Worm (Caenorhabditis elegans) whole organism, L4 larva: ENCODE results near the gene F08G12.11.
A peak's percentile ranks its signal among the peaks of the same experiment; 100 is the strongest.

Experiments
- dmd-6 ChIP-seq: fragments of 200-800 bp; sonication (Bioruptor generic); IDR thresholded peaks from 2 replicates; pipeline ENCODE4 v1.3.6; 2022; ENCODE audit warnings: missing genetic modification reagents, missing genetic modification characterization, missing compliant biosample characterization
- lir-3 ChIP-seq: sonication (generic microtip); optimal IDR thresholded peaks from 2 replicates; lab custom pipeline; 2016; ENCODE audit warnings: mild to moderate bottlenecking, missing genetic modification characterization, missing compliant biosample characterization
- madf-5 ChIP-seq, 2 experiments: fragments of 200-800 bp; sonication (Bioruptor generic); IDR thresholded peaks; 2 replicates each; pipeline ENCODE4 v1.3.6; 2022; ENCODE audit warnings: missing compliant biosample characterization in 2 of 2, missing genetic modification characterization in 2 of 2
- nhr-25 ChIP-seq: sonication (generic microtip); optimal IDR thresholded peaks from 2 replicates; lab custom pipeline; 2017; ENCODE audit warnings: missing genetic modification characterization, mild to moderate bottlenecking, missing compliant biosample characterization, antibody characterized with exemption, moderate library complexity, borderline replicate concordance; ENCODE audit not compliant: insufficient read depth
- nhr-42 ChIP-seq: fragments of 200-800 bp; sonication (Bioruptor generic); IDR thresholded peaks from 2 replicates; pipeline ENCODE4 v1.3.6; 2022; ENCODE audit warnings: missing genetic modification characterization, missing compliant biosample characterization
- nhr-6 ChIP-seq: fragments of 150-350 bp; optimal IDR thresholded peaks from 2 replicates; lab custom pipeline; 2014; ENCODE audit warnings: missing biosample characterization, missing genetic modification characterization
- nhr-77 ChIP-seq: fragments of 150-350 bp; optimal IDR thresholded peaks from 2 replicates; lab custom pipeline; 2014; ENCODE audit warnings: missing biosample characterization, missing genetic modification characterization
- skn-1 ChIP-seq: fragments of 150-350 bp; optimal IDR thresholded peaks from 2 replicates; lab custom pipeline; 2014; ENCODE audit warnings: missing biosample characterization, missing genetic modification characterization

DNA sequence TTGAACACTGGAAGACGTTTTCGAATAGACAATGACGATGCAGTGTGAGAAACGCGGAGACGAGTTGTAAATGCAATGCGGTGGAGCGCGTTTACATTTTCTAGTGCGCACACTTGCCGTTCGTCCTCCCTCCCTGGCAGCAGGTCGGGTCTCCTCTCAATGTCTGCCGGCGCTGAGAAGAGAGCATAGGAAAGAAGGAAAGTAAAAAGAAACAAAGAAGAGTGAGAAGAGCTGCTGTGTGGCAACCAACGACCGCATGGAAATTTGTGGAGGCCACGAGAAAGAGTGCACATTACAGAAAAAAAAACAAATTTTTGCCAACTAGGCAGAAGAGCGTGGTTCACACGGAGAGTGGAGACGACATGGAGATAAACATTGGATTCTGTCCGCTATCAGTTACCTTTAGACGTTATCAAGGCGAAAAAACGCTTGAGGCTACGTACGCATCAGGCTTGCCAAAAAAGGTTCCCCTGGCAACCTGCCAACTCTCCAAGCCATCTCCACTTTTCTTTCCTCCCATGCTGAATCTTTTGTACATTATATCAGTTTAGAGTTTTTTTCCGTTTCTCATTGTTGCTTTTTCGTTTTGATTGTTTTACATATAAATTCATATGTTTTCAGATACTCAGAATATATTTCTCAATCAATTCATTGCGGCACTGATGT lies 15.6 kb downstream of the F08G12.11 start, which contains the start of the genes snrp-40.1 and F08G12.3:
- TF ChIP-seq nhr-25 (tag; lab: Kevin White, UChicago) (peak; percentile 71), nhr-77 (peak; percentile 78), nhr-42 (GFP tag; lab: Robert Waterston, UW) (no peak), madf-5 (GFP tag; IDR thresholded peaks at IDR 0.05; lab: Robert Waterston, UW) (no peak), nhr-6 (tag; lab: Kevin White, UChicago) (peak; percentile 86), lir-3 (no peak), dmd-6 (GFP tag; lab: Robert Waterston, UW) (peak; percentile 79), skn-1 (tag; lab: Kevin White, UChicago) (no peak)
